Worm (Caenorhabditis elegans): ENCODE measurements around the gene B0024.13.

DNA sequence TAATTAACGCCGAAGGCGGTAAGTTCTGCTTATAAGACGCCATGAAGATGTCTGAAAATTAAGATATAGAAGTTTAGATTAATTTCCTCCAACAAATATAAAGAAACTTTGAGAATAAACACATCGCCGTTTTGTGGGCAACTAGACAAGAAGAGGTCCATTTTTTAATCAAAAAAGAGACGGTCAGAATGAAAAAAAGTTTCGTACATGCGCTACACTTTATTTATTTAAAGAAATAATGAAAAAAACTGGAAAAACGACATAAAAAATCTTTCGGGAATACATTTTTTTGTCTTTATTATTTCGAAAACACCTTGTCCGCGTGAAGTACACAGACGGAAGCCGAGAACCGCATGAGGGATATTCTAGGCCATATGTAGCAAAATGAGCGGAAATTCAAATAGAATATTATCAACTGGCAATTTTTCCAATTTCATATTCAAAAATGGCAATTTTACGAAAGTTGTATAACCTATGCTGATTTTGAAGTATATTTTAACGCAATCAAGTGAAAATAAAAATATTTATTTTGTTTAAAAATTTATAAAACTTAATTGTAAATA, 35.3 kb downstream of the B0024.13 start, which contains the start of gene sluh-7:
- TF ChIP-seq flt-1 (GFP tag; IDR thresholded peaks at IDR 0.05) = no peak
- no peak for TF ChIP-seq tra-4 (tag; optimal IDR thresholded peaks at IDR 0.05)
- TF ChIP-seq ceh-13 (GFP tag; optimal IDR thresholded peaks at IDR 0.05) = peak; percentile 28
- TF ChIP-seq tbx-37 (GFP tag; conservative IDR thresholded peaks at IDR 0.05) = peak; percentile 86
- TF ChIP-seq hmbx-1 (tag; optimal IDR thresholded peaks at IDR 0.05) = no peak
- peak; percentile 43 for TF ChIP-seq F13C5.2 (tag; optimal IDR thresholded peaks at IDR 0.05)

Measured in whole organism, early embryonic.